Worm (Caenorhabditis elegans) whole organism, young adult: ENCODE data around the gene F55C5.10.

Source experiments
- B0019.2 ChIP-seq: fragments of 200-800 bp; sonication (Bioruptor generic); conservative IDR thresholded peaks from 2 replicates; pipeline ENCODE4 v1.3.6; 2022; ENCODE audit warnings: missing genetic modification reagents, missing genetic modification characterization, missing compliant biosample characterization
- B0336.3 ChIP-seq: fragments of 200-800 bp; sonication (Bioruptor generic); IDR thresholded peaks from 2 replicates; pipeline ENCODE4 v1.3.6; 2022; ENCODE audit warnings: missing genetic modification characterization, missing compliant biosample characterization
- F22D6.2 ChIP-seq: sonication (generic microtip); optimal IDR thresholded peaks from 2 replicates; lab custom pipeline; 2016; ENCODE audit warnings: mild to moderate bottlenecking, missing genetic modification characterization, missing compliant biosample characterization
- F23B12.7 ChIP-seq: sonication (generic microtip); optimal IDR thresholded peaks from 2 replicates; lab custom pipeline; 2017; ENCODE audit warnings: missing genetic modification characterization, mild to moderate bottlenecking, missing compliant biosample characterization, antibody characterized with exemption, moderate library complexity; ENCODE audit not compliant: insufficient read depth
- F49E8.2 ChIP-seq: sonication (generic microtip); optimal IDR thresholded peaks from 3 replicates; lab custom pipeline; 2017; ENCODE audit warnings: missing genetic modification characterization, mild to moderate bottlenecking, missing compliant biosample characterization, antibody characterized with exemption, moderate library complexity; ENCODE audit not compliant: insufficient read depth
- F52B5.7 ChIP-seq: sonication (generic microtip); optimal IDR thresholded peaks from 2 replicates; lab custom pipeline; 2016; ENCODE audit warnings: mild to moderate bottlenecking, missing genetic modification characterization, missing compliant biosample characterization
- ZK185.1 ChIP-seq: sonication (generic microtip); optimal IDR thresholded peaks from 2 replicates; lab custom pipeline; 2016; ENCODE audit warnings: mild to moderate bottlenecking, missing genetic modification characterization, missing compliant biosample characterization; ENCODE audit not compliant: poor library complexity, severe bottlenecking
- aptf-2 ChIP-seq: fragments of 200-800 bp; sonication (Bioruptor generic); conservative IDR thresholded peaks from 2 replicates; pipeline ENCODE4 v1.3.6; 2022; ENCODE audit warnings: missing genetic modification reagents, missing genetic modification characterization, missing compliant biosample characterization
- aptf-3 ChIP-seq: fragments of 200-800 bp; sonication (Bioruptor generic); IDR thresholded peaks from 2 replicates; pipeline ENCODE4 v1.3.6; 2022; ENCODE audit warnings: missing genetic modification characterization, missing compliant biosample characterization
- attf-3 ChIP-seq: fragments of 200-800 bp; sonication (Bioruptor generic); conservative IDR thresholded peaks from 2 replicates; pipeline ENCODE4 v1.3.6; 2022; ENCODE audit warnings: missing genetic modification reagents, missing genetic modification characterization, missing compliant biosample characterization
- attf-5 ChIP-seq: fragments of 200-800 bp; sonication (Bioruptor generic); optimal IDR thresholded peaks from 2 replicates; lab custom pipeline; 2018; ENCODE audit warnings: mild to moderate bottlenecking, missing genetic modification characterization, missing compliant biosample characterization
- attf-6 ChIP-seq: fragments of 200-800 bp; sonication (Bioruptor generic); IDR thresholded peaks from 2 replicates; pipeline ENCODE4 v1.3.6; 2022; ENCODE audit warnings: missing genetic modification reagents, missing genetic modification characterization, missing compliant biosample characterization
- cebp-1 ChIP-seq, 2 experiments: fragments of 200-800 bp in 1 of 2; sonication (Bioruptor generic) in 1 of 2; sonication (generic microtip) in 1 of 2; IDR thresholded peaks in 1 of 2; optimal IDR thresholded peaks in 1 of 2; 2 replicates each; pipeline versions ENCODE4 v1.3.6 to Lab custom; 2017 to 2022; ENCODE audit warnings: missing compliant biosample characterization in 2 of 2, missing genetic modification characterization in 2 of 2, mild to moderate bottlenecking in 1 of 2, missing genetic modification reagents in 1 of 2, moderate library complexity in 1 of 2
- cebp-2 ChIP-seq: fragments of 200-800 bp; sonication (Bioruptor generic); IDR thresholded peaks from 2 replicates; pipeline ENCODE4 v1.3.6; 2022; ENCODE audit warnings: missing genetic modification characterization, missing compliant biosample characterization
- ceh-27 ChIP-seq: fragments of 200-800 bp; sonication (Bioruptor generic); optimal IDR thresholded peaks from 2 replicates; lab custom pipeline; 2018; ENCODE audit warnings: mild to moderate bottlenecking, missing genetic modification characterization, moderate library complexity, missing compliant biosample characterization
- ceh-40 ChIP-seq: fragments of 200-800 bp; sonication (Bioruptor generic); IDR thresholded peaks from 2 replicates; pipeline ENCODE4 v1.3.6; 2022; ENCODE audit warnings: missing genetic modification characterization, missing compliant biosample characterization
- ceh-58 ChIP-seq: fragments of 200-800 bp; sonication (Bioruptor generic); IDR thresholded peaks from 2 replicates; pipeline ENCODE4 v1.3.6; 2022; ENCODE audit warnings: missing genetic modification characterization, missing compliant biosample characterization
- dpff-1 ChIP-seq: sonication (generic microtip); optimal IDR thresholded peaks from 2 replicates; lab custom pipeline; 2017; ENCODE audit warnings: mild to moderate bottlenecking, missing genetic modification characterization, missing compliant biosample characterization
- dpl-1 ChIP-seq: fragments of 150-350 bp; optimal IDR thresholded peaks from 2 replicates; lab custom pipeline; 2014; ENCODE audit warnings: missing biosample characterization, missing genetic modification reagents, missing genetic modification characterization
- efl-1 ChIP-seq: fragments of 150-350 bp; optimal IDR thresholded peaks from 2 replicates; lab custom pipeline; 2014; ENCODE audit warnings: missing biosample characterization, missing genetic modification reagents, missing genetic modification characterization
- fkh-3 ChIP-seq: sonication (generic microtip); optimal IDR thresholded peaks from 2 replicates; lab custom pipeline; 2016; ENCODE audit warnings: mild to moderate bottlenecking, missing genetic modification characterization, missing compliant biosample characterization
- gei-17 ChIP-seq: fragments of 200-800 bp; sonication (Bioruptor generic); optimal IDR thresholded peaks from 2 replicates; lab custom pipeline; 2018; ENCODE audit warnings: mild to moderate bottlenecking, missing genetic modification characterization, missing compliant biosample characterization
- hmg-20 ChIP-seq: fragments of 200-800 bp; sonication (Bioruptor generic); IDR thresholded peaks from 2 replicates; pipeline ENCODE4 v1.3.6; 2022; ENCODE audit warnings: missing genetic modification reagents, missing genetic modification characterization, missing compliant biosample characterization
- let-607 ChIP-seq, 2 experiments: fragments of 200-800 bp in 1 of 2; sonication (Bioruptor generic) in 1 of 2; sonication (generic microtip) in 1 of 2; optimal IDR thresholded peaks; 2 replicates each; lab custom pipeline; 2016 to 2018; ENCODE audit warnings: mild to moderate bottlenecking in 2 of 2, missing compliant biosample characterization in 2 of 2, missing genetic modification characterization in 2 of 2, moderate library complexity in 2 of 2, missing genotype in 1 of 2
- lin-40 ChIP-seq: sonication (generic microtip); optimal IDR thresholded peaks from 2 replicates; lab custom pipeline; 2016; ENCODE audit warnings: missing genetic modification characterization, mild to moderate bottlenecking, missing compliant biosample characterization, missing genotype, missing genetic modification reagents
- madf-6 ChIP-seq: fragments of 200-800 bp; sonication (Bioruptor generic); IDR thresholded peaks from 2 replicates; pipeline ENCODE4 v1.3.6; 2022; ENCODE audit warnings: missing genetic modification reagents, missing genetic modification characterization, missing compliant biosample characterization
- mcd-1 ChIP-seq: fragments of 200-800 bp; sonication (Bioruptor generic); IDR thresholded peaks from 2 replicates; pipeline ENCODE4 v1.3.6; 2022; ENCODE audit warnings: missing genetic modification reagents, missing genetic modification characterization, missing compliant biosample characterization
- mes-4 ChIP-seq: sonication (generic microtip); optimal IDR thresholded peaks from 2 replicates; lab custom pipeline; 2016; ENCODE audit warnings: missing genotype, missing genetic modification characterization, missing compliant biosample characterization
- nfyb-1 ChIP-seq: fragments of 200-800 bp; sonication (Bioruptor generic); IDR thresholded peaks from 2 replicates; pipeline ENCODE4 v1.3.6; 2022; ENCODE audit warnings: missing genetic modification reagents, missing genetic modification characterization, missing compliant biosample characterization
- nhr-179 ChIP-seq: sonication (generic microtip); optimal IDR thresholded peaks from 2 replicates; lab custom pipeline; 2016; ENCODE audit warnings: mild to moderate bottlenecking, missing genetic modification characterization, missing compliant biosample characterization
- nhr-27 ChIP-seq: fragments of 200-800 bp; sonication (Bioruptor generic); optimal IDR thresholded peaks from 2 replicates; lab custom pipeline; 2018; ENCODE audit warnings: mild to moderate bottlenecking, missing genetic modification characterization, moderate library complexity, missing compliant biosample characterization
- nhr-80 ChIP-seq: sonication (generic microtip); optimal IDR thresholded peaks from 2 replicates; lab custom pipeline; 2016; ENCODE audit warnings: missing genetic modification characterization, missing compliant biosample characterization
- nhr-90 ChIP-seq: sonication (generic microtip); optimal IDR thresholded peaks from 2 replicates; lab custom pipeline; 2016; ENCODE audit warnings: missing genotype, mild to moderate bottlenecking, missing genetic modification characterization, missing compliant biosample characterization
- snpc-1.1 ChIP-seq: sonication (generic microtip); optimal IDR thresholded peaks from 2 replicates; lab custom pipeline; 2017; ENCODE audit warnings: missing genetic modification characterization, mild to moderate bottlenecking, missing compliant biosample characterization, antibody characterized with exemption, moderate library complexity, missing genotype, missing genetic modification reagents; ENCODE audit not compliant: insufficient read depth
- unc-130 ChIP-seq: sonication (generic microtip); optimal IDR thresholded peaks from 2 replicates; lab custom pipeline; 2016; ENCODE audit warnings: missing genetic modification reagents, missing genetic modification characterization, missing compliant biosample characterization
- zfh-2 ChIP-seq: fragments of 200-800 bp; sonication (Bioruptor generic); conservative IDR thresholded peaks from 2 replicates; pipeline ENCODE4 v1.3.6; 2022; ENCODE audit warnings: missing genetic modification reagents, missing genetic modification characterization, missing compliant biosample characterization

F55C5.10 gene

ce11 chrV:12241126-12241525 is 42.2 kb upstream of the F55C5.10 start, which contains the start of gene ttr-22:
TSS of gene ttr-22 (plus strand) at chrV:12241426.
- TF ChIP-seq attf-6 (no peak), lin-40 (no peak), fkh-3 (tag; lab: Kevin White, UChicago) (no peak)

ce11 chrV:12244980-12245742 is 38.1 kb upstream of the F55C5.10 start, which contains the start of the genes T04H1.13, slfl-5 and rad-50:
TSS of gene T04H1.13 (minus strand) at chrV:12245030.
TSS of gene slfl-5 (minus strand) at chrV:12245044.
TSS of gene rad-50 (plus strand) at chrV:12245646.
- TF ChIP-seq B0336.3, result no peak
- TF ChIP-seq gei-17 (GFP tag; lab: Kevin White, UChicago), result no peak
- TF ChIP-seq dpff-1 (tag; lab: Kevin White, UChicago), result no peak
- peak; percentile 82 to 92 for TF ChIP-seq let-607 (tag; optimal IDR thresholded peaks at IDR 0.05; lab: Kevin White, UChicago)
- TF ChIP-seq cebp-2 (GFP tag; lab: Robert Waterston, UW), result no peak
- TF ChIP-seq nhr-80 (tag; lab: Kevin White, UChicago), result peak; percentile 76
- TF ChIP-seq hmg-20, result no peak
- TF ChIP-seq ceh-40 (GFP tag; lab: Robert Waterston, UW), result no peak
- TF ChIP-seq aptf-2, result no peak
- no peak for TF ChIP-seq madf-6 (GFP tag; lab: Robert Waterston, UW)
- TF ChIP-seq nhr-179 (tag; lab: Kevin White, UChicago), result no peak
- no peak for TF ChIP-seq ZK185.1 (tag; lab: Kevin White, UChicago)
- TF ChIP-seq ceh-27 (GFP tag; lab: Kevin White, UChicago), result peak; percentile 31
- TF ChIP-seq F23B12.7 (tag; lab: Kevin White, UChicago), result no peak
- no peak for TF ChIP-seq unc-130 (GFP tag; lab: Kevin White, UChicago)

DNA sequence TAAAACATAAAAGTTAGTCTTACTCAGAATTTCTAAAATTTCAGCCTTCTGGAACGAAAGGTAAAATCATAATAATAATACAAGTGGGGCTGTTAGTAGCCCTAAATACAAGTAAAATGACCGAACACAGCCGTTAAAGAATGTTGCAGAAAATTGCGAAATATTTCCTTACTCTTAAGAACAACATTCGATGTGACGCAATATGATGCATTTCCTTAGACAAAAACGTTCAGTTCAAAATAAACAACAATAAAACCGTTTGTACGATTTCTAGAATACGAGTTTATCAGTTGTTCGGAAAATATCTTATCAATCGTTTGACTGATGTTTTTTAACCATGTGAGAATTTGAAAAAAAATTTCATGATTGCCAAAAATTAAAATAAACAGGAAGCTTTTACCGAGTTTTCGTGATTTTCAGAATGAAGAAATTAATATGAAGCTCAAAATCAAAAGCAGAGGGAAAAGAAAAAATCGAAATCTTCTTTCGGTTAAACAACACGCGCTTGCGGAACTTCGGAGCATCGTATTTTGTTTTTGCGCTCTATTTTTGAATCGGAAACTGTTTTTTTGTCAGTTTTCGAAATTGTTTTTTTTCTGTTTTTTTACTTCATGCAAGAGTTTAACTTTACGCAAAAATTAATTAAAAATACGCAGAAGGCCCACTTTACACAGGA is 37.4 kb upstream of the F55C5.10 start:
- TF ChIP-seq nhr-27 (tag; lab: Kevin White, UChicago), result no peak
- TF ChIP-seq cebp-1 (GFP tag; IDR thresholded peaks at IDR 0.05; lab: Robert Waterston, UW), result peak; percentile 77; the same call in 1 of the 2 replicates
- peak; percentile 94 for TF ChIP-seq cebp-1 (tag; optimal IDR thresholded peaks at IDR 0.05; lab: Kevin White, UChicago)
- TF ChIP-seq attf-3 (GFP tag; lab: Robert Waterston, UW), result peak; percentile 90
- TF ChIP-seq F52B5.7, result no peak
- no peak for TF ChIP-seq nfyb-1
- TF ChIP-seq mcd-1, result no peak
- TF ChIP-seq gei-17 (GFP tag; lab: Kevin White, UChicago), result no peak
- TF ChIP-seq dpl-1 (GFP tag; lab: Kevin White, UChicago), result no peak
- no peak for TF ChIP-seq B0019.2
- no peak for TF ChIP-seq efl-1 (GFP tag; lab: Kevin White, UChicago)
- TF ChIP-seq aptf-3 (GFP tag; lab: Robert Waterston, UW), result no peak
- no peak for TF ChIP-seq attf-5 (GFP tag; lab: Kevin White, UChicago)
- no peak for TF ChIP-seq zfh-2 (GFP tag; lab: Robert Waterston, UW)

ce11 chrV:12251041-12251440 is 32.2 kb upstream of the F55C5.10 start, which contains the start of gene T04H1.5:
TSS of gene T04H1.5 (plus strand) at chrV:12251341.
- TF ChIP-seq F22D6.2 (tag; lab: Kevin White, UChicago) (no peak), F49E8.2 (tag; lab: Kevin White, UChicago) (no peak), gei-17 (GFP tag; lab: Kevin White, UChicago) (no peak), nhr-90 (no peak), mes-4 (tag; lab: Kevin White, UChicago) (no peak), ceh-58 (no peak), snpc-1.1 (no peak)
